Worm (Caenorhabditis elegans) whole organism, L3 larva: Measurements from ENCODE around the gene F41B4.2.

Source experiments
- lin-39 ChIP-seq: fragments of 150-350 bp; optimal IDR thresholded peaks from 2 replicates; lab custom pipeline; 2018; ENCODE audit warnings: missing biosample characterization, missing genetic modification reagents, missing genetic modification characterization
- mdl-1 ChIP-seq: fragments of 150-350 bp; optimal IDR thresholded peaks from 2 replicates; lab custom pipeline; 2014; ENCODE audit warnings: missing biosample characterization, missing genetic modification characterization
- nhr-11 ChIP-seq: fragments of 150-350 bp; optimal IDR thresholded peaks from 2 replicates; lab custom pipeline; 2014; ENCODE audit warnings: missing biosample characterization, missing genetic modification characterization
- snpc-4 ChIP-seq: fragments of 150-350 bp; optimal IDR thresholded peaks from 2 replicates; lab custom pipeline; 2014; ENCODE audit warnings: missing biosample characterization, missing genetic modification characterization
- ztf-11 ChIP-seq: fragments of 150-350 bp; optimal IDR thresholded peaks from 2 replicates; lab custom pipeline; 2014; ENCODE audit warnings: missing biosample characterization, missing genetic modification characterization

DNA sequence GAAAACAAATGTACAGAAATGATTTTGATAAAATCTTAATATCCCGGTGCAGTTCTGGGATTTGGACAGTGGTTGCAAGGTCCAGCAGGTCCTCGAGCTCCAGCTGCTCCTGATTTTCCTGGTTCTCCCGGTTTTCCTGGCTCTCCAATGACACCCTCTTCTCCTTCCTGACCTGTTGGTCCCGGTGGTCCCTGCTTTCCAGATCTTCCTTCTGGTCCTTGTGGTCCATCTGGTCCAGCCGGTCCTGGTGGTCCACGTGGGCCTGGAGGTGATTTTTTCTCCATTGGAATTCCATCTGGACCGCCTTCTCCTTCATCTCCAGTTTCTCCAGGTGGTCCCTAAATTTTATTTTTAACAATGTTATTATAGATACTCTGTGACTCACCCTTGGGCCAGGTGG lies 40.2 kb upstream of the F41B4.2 start:
- no peak for TF ChIP-seq snpc-4 (tag; lab: Kevin White, UChicago)
- TF ChIP-seq nhr-11 (tag; lab: Kevin White, UChicago), result no peak
- TF ChIP-seq lin-39 (tag; lab: Kevin White, UChicago), result no peak
- TF ChIP-seq mdl-1 (tag; lab: Kevin White, UChicago), result no peak
- TF ChIP-seq ztf-11 (tag; lab: Kevin White, UChicago), result no peak
